Worm (Caenorhabditis elegans) whole organism, L1 larva: ENCODE results near the gene col-163.

Experiments
- C34B4.2 ChIP-seq: sonication (generic microtip); optimal IDR thresholded peaks from 2 replicates; lab custom pipeline; 2017; ENCODE audit warnings: mild to moderate bottlenecking, missing genetic modification characterization, missing compliant biosample characterization
- Y116A8C.19 ChIP-seq: sonication (generic microtip); optimal IDR thresholded peaks from 2 replicates; lab custom pipeline; 2016; ENCODE audit warnings: missing compliant biosample characterization, missing genetic modification characterization, borderline replicate concordance
- alr-1 ChIP-seq: fragments of 200-800 bp; sonication (Bioruptor generic); optimal IDR thresholded peaks from 2 replicates; lab custom pipeline; 2018; ENCODE audit warnings: borderline replicate concordance, mild to moderate bottlenecking, missing genetic modification characterization, missing compliant biosample characterization
- blmp-1 ChIP-seq: fragments of 150-350 bp; optimal IDR thresholded peaks from 2 replicates; lab custom pipeline; 2014; ENCODE audit warnings: missing biosample characterization, missing genetic modification characterization
- ceh-8 ChIP-seq: fragments of 200-800 bp; sonication (Bioruptor generic); optimal IDR thresholded peaks from 2 replicates; lab custom pipeline; 2018; ENCODE audit warnings: mild to moderate bottlenecking, missing genetic modification characterization, moderate library complexity, missing compliant biosample characterization
- ceh-82 ChIP-seq, 3 experiments: fragments of 150-350 bp in 1 of 3; sonication (generic microtip) in 2 of 3; optimal IDR thresholded peaks; 2 replicates each; lab custom pipeline; 2014 to 2017; ENCODE audit warnings: missing biosample characterization in 3 of 3, missing genetic modification characterization in 3 of 3
- ceh-90 ChIP-seq: sonication (generic microtip); optimal IDR thresholded peaks from 2 replicates; lab custom pipeline; 2016; ENCODE audit warnings: missing genetic modification characterization, missing compliant biosample characterization
- dpl-1 ChIP-seq, 3 experiments: fragments of 150-350 bp in 2 of 3; sonication (generic microtip) in 1 of 3; optimal IDR thresholded peaks; 2 replicates each; lab custom pipeline; 2014 to 2017; ENCODE audit warnings: missing biosample characterization in 3 of 3, missing genetic modification characterization in 3 of 3, missing genetic modification reagents in 3 of 3
- dsc-1 ChIP-seq: sonication (generic microtip); optimal IDR thresholded peaks from 2 replicates; lab custom pipeline; 2016; ENCODE audit warnings: mild to moderate bottlenecking, missing genetic modification characterization, missing compliant biosample characterization
- efl-3 ChIP-seq: fragments of 200-800 bp; sonication (Bioruptor generic); optimal IDR thresholded peaks from 2 replicates; lab custom pipeline; 2018; ENCODE audit warnings: mild to moderate bottlenecking, missing genetic modification characterization, missing compliant biosample characterization
- egl-27 ChIP-seq, 2 experiments: fragments of 150-350 bp in 1 of 2; sonication (generic microtip); optimal IDR thresholded peaks; 3 replicates each; lab custom pipeline; 2017 to 2018; ENCODE audit warnings: missing biosample characterization in 2 of 2, missing genetic modification characterization in 2 of 2, missing genetic modification reagents in 2 of 2
- elt-3 ChIP-seq, 6 experiments: fragments of 150-350 bp in 1 of 6; sonication (generic microtip); optimal IDR thresholded peaks; 2 replicates each; lab custom pipeline; 2017 to 2018; ENCODE audit warnings: missing biosample characterization in 6 of 6, missing genetic modification characterization in 6 of 6, inconsistent platforms in 1 of 6
- fkh-8 ChIP-seq: sonication (generic microtip); optimal IDR thresholded peaks from 2 replicates; lab custom pipeline; 2016; ENCODE audit warnings: mild to moderate bottlenecking, missing genetic modification characterization, missing compliant biosample characterization
- hpl-2 ChIP-seq: fragments of 150-350 bp; optimal IDR thresholded peaks from 2 replicates; lab custom pipeline; 2014; ENCODE audit warnings: missing biosample characterization, missing genetic modification reagents, missing genetic modification characterization
- irx-1 ChIP-seq: sonication (generic microtip); optimal IDR thresholded peaks from 2 replicates; lab custom pipeline; 2016; ENCODE audit warnings: missing genetic modification characterization, missing compliant biosample characterization
- isw-1 ChIP-seq: fragments of 200-800 bp; sonication (Bioruptor generic); IDR thresholded peaks from 2 replicates; pipeline ENCODE4 v1.3.6; 2022; ENCODE audit warnings: missing genetic modification characterization, missing compliant biosample characterization
- lin-14 ChIP-seq: fragments of 200-800 bp; sonication (Bioruptor generic); optimal IDR thresholded peaks from 2 replicates; lab custom pipeline; 2018; ENCODE audit warnings: mild to moderate bottlenecking, missing genetic modification characterization, moderate library complexity, missing compliant biosample characterization
- lin-15B ChIP-seq: fragments of 150-350 bp; sonication (generic microtip); optimal IDR thresholded peaks from 3 replicates; lab custom pipeline; 2014; ENCODE audit warnings: missing biosample characterization, missing genetic modification characterization
- lin-35 ChIP-seq, 2 experiments: fragments of 150-350 bp; optimal IDR thresholded peaks; 2 replicates each; lab custom pipeline; 2014; ENCODE audit warnings: missing biosample characterization in 2 of 2, missing genetic modification characterization in 2 of 2, missing genetic modification reagents in 2 of 2
- lin-39 ChIP-seq: fragments of 150-350 bp; optimal IDR thresholded peaks from 2 replicates; lab custom pipeline; 2014; ENCODE audit warnings: missing biosample characterization, missing genetic modification reagents, missing genetic modification characterization
- lsy-2 ChIP-seq, 2 experiments: fragments of 150-350 bp; optimal IDR thresholded peaks; 2 replicates each; lab custom pipeline; 2014; ENCODE audit warnings: missing biosample characterization in 2 of 2, missing genetic modification characterization in 2 of 2
- mdl-1 ChIP-seq, 2 experiments: fragments of 150-350 bp; optimal IDR thresholded peaks; 2 replicates each; lab custom pipeline; 2014 to 2017; ENCODE audit warnings: missing biosample characterization in 2 of 2, missing genetic modification characterization in 2 of 2, inconsistent platforms in 1 of 2
- nhr-12 ChIP-seq: sonication (generic microtip); optimal IDR thresholded peaks from 2 replicates; lab custom pipeline; 2017; ENCODE audit warnings: missing biosample characterization, missing genetic modification characterization
- nhr-19 ChIP-seq: fragments of 200-800 bp; sonication (Bioruptor generic); conservative IDR thresholded peaks from 2 replicates; pipeline ENCODE4 v1.3.6; 2022; ENCODE audit warnings: missing genetic modification characterization, missing compliant biosample characterization
- nhr-20 ChIP-seq: sonication (generic microtip); optimal IDR thresholded peaks from 2 replicates; lab custom pipeline; 2016; ENCODE audit warnings: mild to moderate bottlenecking, missing genetic modification characterization, missing compliant biosample characterization
- nhr-237 ChIP-seq: fragments of 150-350 bp; optimal IDR thresholded peaks from 2 replicates; lab custom pipeline; 2014; ENCODE audit warnings: missing biosample characterization, missing genetic modification characterization
- snpc-4 ChIP-seq: fragments of 150-350 bp; optimal IDR thresholded peaks from 2 replicates; lab custom pipeline; 2014; ENCODE audit warnings: missing biosample characterization, missing genetic modification characterization
- sox-4 ChIP-seq: sonication (generic microtip); optimal IDR thresholded peaks from 2 replicates; lab custom pipeline; 2016; ENCODE audit warnings: missing genetic modification characterization, missing compliant biosample characterization
- sptf-1 ChIP-seq: fragments of 150-350 bp; optimal IDR thresholded peaks from 2 replicates; lab custom pipeline; 2014; ENCODE audit warnings: missing biosample characterization, missing genetic modification characterization
- sup-37 ChIP-seq: fragments of 200-800 bp; sonication (Bioruptor generic); optimal IDR thresholded peaks from 2 replicates; lab custom pipeline; 2018; ENCODE audit warnings: mild to moderate bottlenecking, missing genetic modification characterization, missing compliant biosample characterization
- swsn-7 ChIP-seq: sonication (generic microtip); optimal IDR thresholded peaks from 2 replicates; lab custom pipeline; 2016; ENCODE audit warnings: missing genetic modification characterization, missing compliant biosample characterization
- unc-130 ChIP-seq: fragments of 150-350 bp; optimal IDR thresholded peaks from 2 replicates; lab custom pipeline; 2017; ENCODE audit warnings: missing biosample characterization, missing genetic modification characterization, inconsistent platforms
- unc-62 ChIP-seq: fragments of 150-350 bp; optimal IDR thresholded peaks from 2 replicates; lab custom pipeline; 2014; ENCODE audit warnings: missing biosample characterization, missing genetic modification reagents, missing genetic modification characterization
- vab-15 ChIP-seq: sonication (generic microtip); optimal IDR thresholded peaks from 2 replicates; lab custom pipeline; 2017; ENCODE audit warnings: missing genotype, mild to moderate bottlenecking, missing genetic modification characterization, missing compliant biosample characterization
- xbp-1 ChIP-seq: sonication (generic microtip); optimal IDR thresholded peaks from 2 replicates; lab custom pipeline; 2016; ENCODE audit warnings: missing genetic modification characterization, missing compliant biosample characterization

The col-163 gene

ce11 chrV:20597076-20597475 lies 2.8 kb upstream of the col-163 start, which contains the start of gene F46B3.1:
Gene F46B3.1 (minus strand): TSS chrV:20597176.
- TF ChIP-seq ceh-8 (GFP tag; lab: Kevin White, UChicago) (no peak), mdl-1 (tag; optimal IDR thresholded peaks at IDR 0.05; lab: Kevin White, UChicago) (no peak), efl-3 (no peak), vab-15 (no peak), lin-35 (GFP tag; optimal IDR thresholded peaks at IDR 0.05; lab: Kevin White, UChicago) (no peak), dsc-1 (tag; lab: Kevin White, UChicago) (no peak), lin-15B (tag; lab: Kevin White, UChicago) (no peak), snpc-4 (no peak), fkh-8 (tag; lab: Kevin White, UChicago) (no peak), egl-27 (tag; optimal IDR thresholded peaks at IDR 0.05; lab: Kevin White, UChicago) (no peak), ceh-82 (tag; optimal IDR thresholded peaks at IDR 0.05; lab: Kevin White, UChicago) (no peak)

ce11 chrV:20600704-20601103 lies 809 bp downstream of the col-163 start:
- no peak for TF ChIP-seq sup-37 (GFP tag; lab: Kevin White, UChicago)
- no peak for TF ChIP-seq swsn-7 (tag; lab: Kevin White, UChicago)
- TF ChIP-seq blmp-1 (tag; lab: Kevin White, UChicago) = no peak
- no peak for TF ChIP-seq sox-4
- no peak for TF ChIP-seq nhr-19 (GFP tag; lab: Robert Waterston, UW)
- no peak for TF ChIP-seq sptf-1
- TF ChIP-seq hpl-2 = no peak

DNA sequence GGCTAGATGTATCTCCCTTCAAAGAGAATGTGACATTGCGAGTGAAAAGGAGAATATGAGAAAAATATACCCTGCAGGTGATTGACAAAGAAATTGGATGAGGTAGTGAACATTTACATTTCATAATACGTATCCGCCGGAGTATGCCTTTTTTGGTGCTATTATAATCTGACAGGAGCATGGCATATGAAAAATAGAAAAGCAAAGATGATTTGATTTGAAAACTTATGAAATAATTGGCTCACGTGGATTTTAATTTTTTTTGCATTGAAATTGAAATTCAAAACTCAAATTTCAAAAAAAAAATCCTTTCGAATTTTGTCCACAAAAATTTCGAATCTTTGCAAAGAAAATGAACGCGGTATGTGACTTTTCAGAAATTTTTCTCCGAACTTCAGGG lies 3.1 kb downstream of the col-163 start, which contains the start of gene ttr-11:
Gene ttr-11, plus strand, starts transcription at position 301 of the 400 bp plus-strand sequence.
- TF ChIP-seq irx-1 (tag; lab: Kevin White, UChicago) (no peak), mdl-1 (tag; optimal IDR thresholded peaks at IDR 0.05; lab: Kevin White, UChicago) (no peak), alr-1 (no peak), lin-15B (tag; lab: Kevin White, UChicago) (no peak), unc-130 (tag; lab: Kevin White, UChicago) (no peak), nhr-20 (tag; lab: Kevin White, UChicago) (no peak), lin-39 (no peak), isw-1 (no peak), dpl-1 (GFP tag; optimal IDR thresholded peaks at IDR 0.05; lab: Kevin White, UChicago) (no peak), ceh-90 (tag; lab: Kevin White, UChicago) (no peak), elt-3 (tag; optimal IDR thresholded peaks at IDR 0.05; lab: Kevin White, UChicago) (no peak), lin-35 (GFP tag; optimal IDR thresholded peaks at IDR 0.05; lab: Kevin White, UChicago) (no peak), nhr-237 (tag; lab: Kevin White, UChicago) (no peak), efl-3 (no peak), nhr-12 (tag; lab: Kevin White, UChicago) (no peak), xbp-1 (tag; lab: Kevin White, UChicago) (no peak), unc-62 (no peak)

- TF ChIP-seq elt-3 (tag; optimal IDR thresholded peaks at IDR 0.05; lab: Kevin White, UChicago) (no peak), C34B4.2 (tag; lab: Kevin White, UChicago) (no peak), isw-1 (no peak), lin-14 (no peak), Y116A8C.19 (tag; lab: Kevin White, UChicago) (no peak), mdl-1 (tag; optimal IDR thresholded peaks at IDR 0.05; lab: Kevin White, UChicago) (no peak), lsy-2 (tag; optimal IDR thresholded peaks at IDR 0.05; lab: Kevin White, UChicago) (no peak)
These were observed 4.8 kb downstream of the col-163 start, which contains the start of gene ttr-57 for ce11 chrV:20604606-20605155. Gene ttr-57 (plus strand): TSS chrV:20605105.
